Worm (Caenorhabditis elegans) whole organism, L1 larva: ENCODE results near the gene Y48D7A.1.
A peak's percentile ranks its signal among the peaks of the same experiment; 100 is the strongest.

Source experiments
- C16A3.4 ChIP-seq: fragments of 150-350 bp; optimal IDR thresholded peaks from 2 replicates; lab custom pipeline; 2014; ENCODE audit warnings: missing biosample characterization, missing genetic modification characterization
- C34B4.2 ChIP-seq: sonication (generic microtip); optimal IDR thresholded peaks from 2 replicates; lab custom pipeline; 2017; ENCODE audit warnings: mild to moderate bottlenecking, missing genetic modification characterization, missing compliant biosample characterization
- alr-1 ChIP-seq: fragments of 200-800 bp; sonication (Bioruptor generic); optimal IDR thresholded peaks from 2 replicates; lab custom pipeline; 2018; ENCODE audit warnings: borderline replicate concordance, mild to moderate bottlenecking, missing genetic modification characterization, missing compliant biosample characterization
- ama-1 ChIP-seq: fragments of 150-350 bp; optimal IDR thresholded peaks from 2 replicates; lab custom pipeline; 2014
- ceh-82 ChIP-seq, 3 experiments: fragments of 150-350 bp in 1 of 3; sonication (generic microtip) in 2 of 3; optimal IDR thresholded peaks; 2 replicates each; lab custom pipeline; 2014 to 2017; ENCODE audit warnings: missing biosample characterization in 3 of 3, missing genetic modification characterization in 3 of 3
- ceh-90 ChIP-seq: sonication (generic microtip); optimal IDR thresholded peaks from 2 replicates; lab custom pipeline; 2016; ENCODE audit warnings: missing genetic modification characterization, missing compliant biosample characterization
- dsc-1 ChIP-seq: sonication (generic microtip); optimal IDR thresholded peaks from 2 replicates; lab custom pipeline; 2016; ENCODE audit warnings: mild to moderate bottlenecking, missing genetic modification characterization, missing compliant biosample characterization
- efl-1 ChIP-seq, 4 experiments: fragments of 150-350 bp; optimal IDR thresholded peaks in 3 of 4; peaks in 1 of 4; 1 replicate in 1 of 4; 2 replicates in 3 of 4; lab custom pipeline; 2014; ENCODE audit warnings: missing biosample characterization in 2 of 4, missing genetic modification characterization in 2 of 4, missing genetic modification reagents in 2 of 4
- ets-5 ChIP-seq: fragments of 200-800 bp; sonication (Bioruptor generic); IDR thresholded peaks from 2 replicates; pipeline ENCODE4 v1.3.6; 2022; ENCODE audit warnings: missing genetic modification characterization, missing compliant biosample characterization
- fkh-10 ChIP-seq: sonication (generic microtip); optimal IDR thresholded peaks from 2 replicates; lab custom pipeline; 2017; ENCODE audit warnings: missing biosample characterization, missing genetic modification reagents, missing genetic modification characterization
- fkh-8 ChIP-seq: sonication (generic microtip); optimal IDR thresholded peaks from 2 replicates; lab custom pipeline; 2016; ENCODE audit warnings: mild to moderate bottlenecking, missing genetic modification characterization, missing compliant biosample characterization
- hlh-4 ChIP-seq: sonication (generic microtip); optimal IDR thresholded peaks from 2 replicates; lab custom pipeline; 2016; ENCODE audit warnings: mild to moderate bottlenecking, missing genetic modification characterization, missing compliant biosample characterization
- irx-1 ChIP-seq: sonication (generic microtip); optimal IDR thresholded peaks from 2 replicates; lab custom pipeline; 2016; ENCODE audit warnings: missing genetic modification characterization, missing compliant biosample characterization
- jun-1 ChIP-seq: fragments of 150-350 bp; optimal IDR thresholded peaks from 2 replicates; lab custom pipeline; 2014; ENCODE audit warnings: missing biosample characterization, missing genetic modification reagents, missing genetic modification characterization
- lin-14 ChIP-seq: fragments of 200-800 bp; sonication (Bioruptor generic); optimal IDR thresholded peaks from 2 replicates; lab custom pipeline; 2018; ENCODE audit warnings: mild to moderate bottlenecking, missing genetic modification characterization, moderate library complexity, missing compliant biosample characterization
- lin-15B ChIP-seq: fragments of 150-350 bp; sonication (generic microtip); optimal IDR thresholded peaks from 3 replicates; lab custom pipeline; 2014; ENCODE audit warnings: missing biosample characterization, missing genetic modification characterization
- lin-35 ChIP-seq, 2 experiments: fragments of 150-350 bp; optimal IDR thresholded peaks; 2 replicates each; lab custom pipeline; 2014; ENCODE audit warnings: missing biosample characterization in 2 of 2, missing genetic modification characterization in 2 of 2, missing genetic modification reagents in 2 of 2
- lir-3 ChIP-seq: sonication (generic microtip); optimal IDR thresholded peaks from 2 replicates; lab custom pipeline; 2016; ENCODE audit warnings: mild to moderate bottlenecking, missing genetic modification characterization, moderate library complexity, missing compliant biosample characterization; ENCODE audit not compliant: poor library complexity
- lsy-2 ChIP-seq, 2 experiments: fragments of 150-350 bp; optimal IDR thresholded peaks; 2 replicates each; lab custom pipeline; 2014; ENCODE audit warnings: missing biosample characterization in 2 of 2, missing genetic modification characterization in 2 of 2
- mdl-1 ChIP-seq, 2 experiments: fragments of 150-350 bp; optimal IDR thresholded peaks; 2 replicates each; lab custom pipeline; 2014 to 2017; ENCODE audit warnings: missing biosample characterization in 2 of 2, missing genetic modification characterization in 2 of 2, inconsistent platforms in 1 of 2
- mef-2 ChIP-seq: fragments of 150-350 bp; optimal IDR thresholded peaks from 2 replicates; lab custom pipeline; 2014; ENCODE audit warnings: missing biosample characterization, missing genetic modification characterization
- nhr-11 ChIP-seq: fragments of 150-350 bp; optimal IDR thresholded peaks from 2 replicates; lab custom pipeline; 2014; ENCODE audit warnings: missing biosample characterization, missing genetic modification characterization
- nhr-19 ChIP-seq: fragments of 200-800 bp; sonication (Bioruptor generic); conservative IDR thresholded peaks from 2 replicates; pipeline ENCODE4 v1.3.6; 2022; ENCODE audit warnings: missing genetic modification characterization, missing compliant biosample characterization
- nhr-20 ChIP-seq: sonication (generic microtip); optimal IDR thresholded peaks from 2 replicates; lab custom pipeline; 2016; ENCODE audit warnings: mild to moderate bottlenecking, missing genetic modification characterization, missing compliant biosample characterization
- nhr-237 ChIP-seq: fragments of 150-350 bp; optimal IDR thresholded peaks from 2 replicates; lab custom pipeline; 2014; ENCODE audit warnings: missing biosample characterization, missing genetic modification characterization
- nhr-47 ChIP-seq: sonication (generic microtip); optimal IDR thresholded peaks from 2 replicates; lab custom pipeline; 2016; ENCODE audit warnings: mild to moderate bottlenecking, missing genetic modification characterization, moderate library complexity, missing compliant biosample characterization
- nhr-71 ChIP-seq: sonication (generic microtip); optimal IDR thresholded peaks from 2 replicates; lab custom pipeline; 2016; ENCODE audit warnings: mild to moderate bottlenecking, missing genetic modification characterization, moderate library complexity, missing compliant biosample characterization
- nhr-85 ChIP-seq: sonication (generic microtip); peaks from one replicate; lab custom pipeline; 2016; ENCODE audit warnings: missing genetic modification characterization, inconsistent platforms, missing compliant biosample characterization
- nhr-90 ChIP-seq: sonication (generic microtip); optimal IDR thresholded peaks from 2 replicates; lab custom pipeline; 2016; ENCODE audit warnings: mild to moderate bottlenecking, missing genetic modification characterization, missing compliant biosample characterization; ENCODE audit not compliant: poor library complexity
- pag-3 ChIP-seq: sonication (generic microtip); optimal IDR thresholded peaks from 2 replicates; lab custom pipeline; 2017; ENCODE audit warnings: missing genetic modification characterization, mild to moderate bottlenecking, missing compliant biosample characterization, antibody characterized with exemption, borderline replicate concordance; ENCODE audit not compliant: insufficient read depth
- pax-3 ChIP-seq: fragments of 200-800 bp; sonication (Bioruptor generic); optimal IDR thresholded peaks from 2 replicates; lab custom pipeline; 2018; ENCODE audit warnings: mild to moderate bottlenecking, missing genetic modification characterization, moderate library complexity, missing compliant biosample characterization
- rnt-1 ChIP-seq: sonication (generic microtip); optimal IDR thresholded peaks from 2 replicates; lab custom pipeline; 2016; ENCODE audit warnings: mild to moderate bottlenecking, missing genetic modification characterization, moderate library complexity, missing compliant biosample characterization
- snu-23 ChIP-seq: sonication (generic microtip); optimal IDR thresholded peaks from 2 replicates; lab custom pipeline; 2016; ENCODE audit warnings: missing genetic modification characterization, missing compliant biosample characterization
- sptf-1 ChIP-seq: fragments of 150-350 bp; optimal IDR thresholded peaks from 2 replicates; lab custom pipeline; 2014; ENCODE audit warnings: missing biosample characterization, missing genetic modification characterization
- swsn-7 ChIP-seq: sonication (generic microtip); optimal IDR thresholded peaks from 2 replicates; lab custom pipeline; 2016; ENCODE audit warnings: missing genetic modification characterization, missing compliant biosample characterization
- tbx-2 ChIP-seq: sonication (generic microtip); optimal IDR thresholded peaks from 2 replicates; lab custom pipeline; 2016; ENCODE audit warnings: missing genetic modification characterization, missing compliant biosample characterization
- unc-130 ChIP-seq: fragments of 150-350 bp; optimal IDR thresholded peaks from 2 replicates; lab custom pipeline; 2017; ENCODE audit warnings: missing biosample characterization, missing genetic modification characterization, inconsistent platforms
- unc-30 ChIP-seq: sonication (generic microtip); optimal IDR thresholded peaks from 2 replicates; lab custom pipeline; 2017; ENCODE audit warnings: missing biosample characterization, missing genetic modification characterization
- unc-86 ChIP-seq: sonication (generic microtip); optimal IDR thresholded peaks from 2 replicates; lab custom pipeline; 2016; ENCODE audit warnings: missing genetic modification characterization, missing compliant biosample characterization
- zip-4 ChIP-seq: fragments of 200-800 bp; sonication (Bioruptor generic); optimal IDR thresholded peaks from 2 replicates; lab custom pipeline; 2018; ENCODE audit warnings: mild to moderate bottlenecking, missing genetic modification characterization, moderate library complexity, missing compliant biosample characterization
- ztf-4 ChIP-seq: fragments of 150-350 bp; optimal IDR thresholded peaks from 2 replicates; lab custom pipeline; 2014; ENCODE audit warnings: missing biosample characterization, missing genetic modification characterization

Gene Y48D7A.1

DNA sequence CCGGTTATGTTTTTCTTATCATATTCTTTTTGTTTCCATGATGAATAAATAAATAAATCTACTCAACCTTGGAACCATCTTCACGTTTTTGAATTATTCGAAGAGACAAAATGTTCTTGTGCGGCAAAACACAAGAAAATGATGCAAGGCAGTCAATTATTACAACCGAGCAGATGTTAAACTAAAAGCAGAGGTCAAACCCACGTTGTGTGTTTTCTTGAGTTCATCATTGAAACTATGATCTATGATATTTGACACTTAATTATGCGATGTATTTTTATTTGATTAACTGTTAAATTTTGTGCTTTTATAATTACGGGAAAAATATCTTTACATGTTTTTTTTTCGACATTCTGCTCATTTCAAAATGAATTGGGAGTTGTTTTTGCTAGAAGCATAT, 12.2 kb downstream of the Y48D7A.1 start:
- TF ChIP-seq fkh-10 (GFP tag; lab: Kevin White, UChicago) (no peak), nhr-20 (tag; lab: Kevin White, UChicago) (peak; percentile 23), sptf-1 (tag; lab: Kevin White, UChicago) (no peak), pax-3 (no peak), rnt-1 (tag; lab: Kevin White, UChicago) (peak; percentile 46), ama-1 (lab: Kevin White, UChicago) (no peak), snu-23 (GFP tag; lab: Kevin White, UChicago) (peak; percentile 51), nhr-71 (peak; percentile 89), nhr-19 (GFP tag; lab: Robert Waterston, UW) (peak; percentile 47), lin-14 (GFP tag; lab: Kevin White, UChicago) (peak; percentile 54), unc-130 (tag; lab: Kevin White, UChicago) (peak; percentile 6), dsc-1 (tag; lab: Kevin White, UChicago) (peak; percentile 76), lsy-2 (tag; optimal IDR thresholded peaks at IDR 0.05; lab: Kevin White, UChicago) (peak in 1 of 2 experiments; percentile 35)

DNA sequence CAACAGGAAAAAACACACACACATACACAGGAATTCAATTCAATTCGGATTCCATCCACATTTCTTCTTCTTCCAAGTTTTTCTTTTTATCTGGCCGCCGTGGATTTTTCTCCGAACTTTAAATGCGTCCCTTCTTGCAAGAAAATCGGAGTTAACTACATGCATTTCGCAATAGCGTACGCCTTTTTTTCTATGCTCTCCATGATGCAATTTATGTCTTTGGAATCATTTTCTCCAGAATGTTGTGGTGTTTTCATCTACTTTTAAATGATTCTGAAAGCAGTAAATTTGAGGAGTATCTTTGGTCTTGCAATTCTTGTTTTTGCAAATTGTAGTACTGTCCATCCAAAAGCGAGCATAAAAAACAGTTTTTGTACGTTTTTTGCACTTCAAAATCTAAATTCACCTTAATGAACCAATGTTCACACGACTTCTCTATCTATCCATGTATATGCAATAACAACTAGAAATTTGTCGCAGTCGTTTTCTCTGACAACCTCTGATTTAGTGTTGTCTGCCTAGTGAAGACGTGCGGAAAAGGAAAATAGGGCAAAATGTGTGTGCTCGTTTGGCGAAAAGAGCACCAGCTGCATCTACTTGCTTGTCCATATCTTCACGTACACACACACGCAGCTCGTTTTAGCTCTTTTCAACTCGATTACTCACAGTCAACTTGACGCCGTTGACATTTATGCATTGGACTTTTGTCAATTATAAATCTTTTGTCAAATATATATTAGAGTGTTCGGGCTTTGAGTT, 13.2 kb downstream of the Y48D7A.1 start:
- TF ChIP-seq C16A3.4 (tag; lab: Kevin White, UChicago) = no peak
- TF ChIP-seq irx-1 (tag; lab: Kevin White, UChicago) = no peak
- TF ChIP-seq nhr-237 (tag; lab: Kevin White, UChicago) = no peak
- TF ChIP-seq mdl-1 (tag; optimal IDR thresholded peaks at IDR 0.05; lab: Kevin White, UChicago) = no peak
- TF ChIP-seq zip-4 = peak; percentile 14
- peak; percentile 36 for TF ChIP-seq lin-14 (GFP tag; lab: Kevin White, UChicago)
- TF ChIP-seq alr-1 (tag; lab: Kevin White, UChicago) = no peak
- TF ChIP-seq lir-3 (tag; lab: Kevin White, UChicago) = no peak
- no peak for TF ChIP-seq nhr-11 (tag; lab: Kevin White, UChicago)
- no peak for TF ChIP-seq dsc-1 (tag; lab: Kevin White, UChicago)
- peak; percentile 37 for TF ChIP-seq fkh-8 (tag; lab: Kevin White, UChicago)
- TF ChIP-seq C34B4.2 = no peak
- TF ChIP-seq lin-35 (GFP tag; optimal IDR thresholded peaks at IDR 0.05; lab: Kevin White, UChicago) = no peak
- peak in 1 of 3 experiments; percentile 20 for TF ChIP-seq ceh-82 (tag; optimal IDR thresholded peaks at IDR 0.05; lab: Kevin White, UChicago)
- no peak for TF ChIP-seq hlh-4 (tag; lab: Kevin White, UChicago)
- no peak for TF ChIP-seq ets-5
- TF ChIP-seq jun-1 (tag; lab: Kevin White, UChicago) = no peak
- TF ChIP-seq nhr-85 (tag; lab: Kevin White, UChicago) = peak; percentile 24

DNA sequence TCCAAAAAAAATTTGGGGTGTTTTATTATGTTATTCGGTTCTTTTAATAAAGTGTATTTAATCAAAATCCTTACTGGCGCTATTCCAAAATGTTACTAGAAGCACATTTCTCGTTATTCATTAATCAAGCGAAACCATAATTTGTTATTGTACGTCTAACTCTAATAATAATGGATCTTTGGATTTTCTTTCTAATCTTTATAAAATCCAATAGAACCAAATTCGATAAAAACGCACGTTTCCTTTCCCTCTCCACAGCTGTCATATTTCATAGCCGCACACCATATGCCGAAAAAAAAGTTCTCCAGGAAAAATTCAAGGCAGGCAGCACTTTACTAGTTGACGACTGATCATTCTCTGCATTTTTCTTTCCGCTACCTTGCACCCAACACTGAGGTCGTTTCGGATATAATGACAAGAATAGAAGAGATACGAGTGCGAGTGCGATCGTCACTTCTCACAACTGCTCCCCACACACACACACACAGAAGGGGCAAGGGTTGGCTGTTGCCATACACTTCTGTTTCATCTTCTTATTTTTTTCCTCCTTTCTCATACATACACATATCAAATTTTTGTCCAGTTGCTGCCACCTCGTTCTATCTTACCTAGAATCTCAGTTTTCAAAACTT, 14.4 kb downstream of the Y48D7A.1 start:
- TF ChIP-seq fkh-8 (tag; lab: Kevin White, UChicago) (peak; percentile 32), unc-30 (tag; lab: Kevin White, UChicago) (no peak), ztf-4 (tag; lab: Kevin White, UChicago) (peak; percentile 19), efl-1 (optimal IDR thresholded peaks at IDR 0.05; lab: Kevin White, UChicago) (no peak), efl-1 (GFP tag; optimal IDR thresholded peaks at IDR 0.05 in 1 of 2; lab: Kevin White, UChicago) (peak in 1 of 2 experiments; percentile 77), mef-2 (tag; lab: Kevin White, UChicago) (peak; percentile 17), nhr-11 (tag; lab: Kevin White, UChicago) (no peak), nhr-90 (tag; lab: Kevin White, UChicago) (no peak), tbx-2 (tag; lab: Kevin White, UChicago) (peak; percentile 11), unc-86 (tag; lab: Kevin White, UChicago) (no peak), lsy-2 (tag; optimal IDR thresholded peaks at IDR 0.05; lab: Kevin White, UChicago) (peak; percentile 14 to 18), nhr-20 (tag; lab: Kevin White, UChicago) (peak; percentile 55), nhr-19 (GFP tag; lab: Robert Waterston, UW) (peak; percentile 69), rnt-1 (tag; lab: Kevin White, UChicago) (peak; percentile 38), nhr-47 (tag; lab: Kevin White, UChicago) (peak; percentile 40), lin-14 (GFP tag; lab: Kevin White, UChicago) (peak; percentile 77), lin-15B (tag; lab: Kevin White, UChicago) (no peak), mdl-1 (tag; optimal IDR thresholded peaks at IDR 0.05; lab: Kevin White, UChicago) (peak in 1 of 2 experiments; percentile 10), unc-130 (tag; lab: Kevin White, UChicago) (peak; percentile 25), ceh-82 (tag; optimal IDR thresholded peaks at IDR 0.05; lab: Kevin White, UChicago) (peak in 1 of 3 experiments; percentile 39), nhr-85 (tag; lab: Kevin White, UChicago) (peak; percentile 17), lin-35 (GFP tag; optimal IDR thresholded peaks at IDR 0.05; lab: Kevin White, UChicago) (peak in 1 of 2 experiments; percentile 0), nhr-71 (peak; percentile 76), pax-3 (no peak), snu-23 (GFP tag; lab: Kevin White, UChicago) (peak; percentile 72), swsn-7 (peak; percentile 19), pag-3 (tag; lab: Kevin White, UChicago) (peak; percentile 68), dsc-1 (tag; lab: Kevin White, UChicago) (peak; percentile 68), ceh-90 (no peak)
